Worm (Caenorhabditis elegans) whole organism, L4 larva: Measurements from ENCODE around the gene F53H2.1.

Source experiments
- F37D6.2 ChIP-seq: sonication (generic microtip); optimal IDR thresholded peaks from 2 replicates; lab custom pipeline; 2016; ENCODE audit warnings: mild to moderate bottlenecking, missing genetic modification characterization, missing compliant biosample characterization
- F44E2.7 ChIP-seq: fragments of 200-800 bp; sonication (Bioruptor generic); IDR thresholded peaks from 2 replicates; pipeline ENCODE4 v2.1.2; 2022; ENCODE audit warnings: missing genetic modification characterization, missing compliant biosample characterization
- F49E8.2 ChIP-seq: sonication (generic microtip); optimal IDR thresholded peaks from 2 replicates; lab custom pipeline; 2016; ENCODE audit warnings: missing compliant biosample characterization, mild to moderate bottlenecking, missing genetic modification characterization, borderline replicate concordance
- R02D3.7 ChIP-seq: fragments of 150-350 bp; sonication (generic microtip); optimal IDR thresholded peaks from 3 replicates; lab custom pipeline; 2014; ENCODE audit warnings: missing biosample characterization, missing genetic modification characterization
- T26A8.4 ChIP-seq: fragments of 200-800 bp; sonication (Bioruptor generic); IDR thresholded peaks from 2 replicates; pipeline ENCODE4 v1.3.6; 2022; ENCODE audit warnings: missing genetic modification characterization, missing compliant biosample characterization
- Y48G9A.11 ChIP-seq: fragments of 200-800 bp; sonication (Bioruptor generic); IDR thresholded peaks from 2 replicates; pipeline ENCODE4 v1.3.6; 2022; ENCODE audit warnings: missing genetic modification reagents, missing genetic modification characterization, missing compliant biosample characterization
- aha-1 ChIP-seq: fragments of 150-350 bp; peaks from one replicate; lab custom pipeline; 2014; ENCODE audit warnings: missing biosample characterization, missing genetic modification characterization
- arid-1 ChIP-seq: fragments of 200-800 bp; sonication (Bioruptor generic); conservative IDR thresholded peaks from 2 replicates; pipeline ENCODE4 v1.3.6; 2022; ENCODE audit warnings: missing genetic modification reagents, missing genetic modification characterization, missing compliant biosample characterization
- attf-4 ChIP-seq: sonication (generic microtip); optimal IDR thresholded peaks from 3 replicates; lab custom pipeline; 2017; ENCODE audit warnings: missing biosample characterization, missing genetic modification characterization
- ceh-44 ChIP-seq: fragments of 200-800 bp; sonication (Bioruptor generic); IDR thresholded peaks from 2 replicates; pipeline ENCODE4 v1.3.6; 2022; ENCODE audit warnings: missing genetic modification reagents, missing genetic modification characterization, missing compliant biosample characterization
- ceh-62 ChIP-seq: sonication (generic microtip); optimal IDR thresholded peaks from 2 replicates; lab custom pipeline; 2017; ENCODE audit warnings: missing biosample characterization, missing genetic modification characterization
- daf-19 ChIP-seq: fragments of 200-800 bp; sonication (Bioruptor generic); conservative IDR thresholded peaks from 2 replicates; pipeline ENCODE4 v1.3.6; 2022; ENCODE audit warnings: missing genetic modification characterization, missing compliant biosample characterization
- dmd-6 ChIP-seq: fragments of 200-800 bp; sonication (Bioruptor generic); IDR thresholded peaks from 2 replicates; pipeline ENCODE4 v1.3.6; 2022; ENCODE audit warnings: missing genetic modification reagents, missing genetic modification characterization, missing compliant biosample characterization
- dmd-9 ChIP-seq: fragments of 200-800 bp; sonication (Bioruptor generic); IDR thresholded peaks from 2 replicates; pipeline ENCODE4 v1.3.6; 2022; ENCODE audit warnings: missing genetic modification reagents, missing genetic modification characterization, missing compliant biosample characterization
- egl-43 ChIP-seq: fragments of 200-800 bp; sonication (Bioruptor generic); IDR thresholded peaks from 2 replicates; pipeline ENCODE4 v1.3.6; 2022; ENCODE audit warnings: missing genetic modification reagents, missing genetic modification characterization, missing compliant biosample characterization
- fkh-10 ChIP-seq: fragments of 150-350 bp; optimal IDR thresholded peaks from 2 replicates; lab custom pipeline; 2014; ENCODE audit warnings: missing biosample characterization, missing genetic modification reagents, missing genetic modification characterization
- hlh-11 ChIP-seq: fragments of 200-800 bp; sonication (Bioruptor generic); optimal IDR thresholded peaks from 2 replicates; lab custom pipeline; 2018; ENCODE audit warnings: mild to moderate bottlenecking, missing genetic modification characterization, missing compliant biosample characterization
- lsy-2 ChIP-seq, 2 experiments: fragments of 150-350 bp in 1 of 2; sonication (generic microtip) in 1 of 2; optimal IDR thresholded peaks; 2 replicates each; lab custom pipeline; 2014 to 2017; ENCODE audit warnings: missing biosample characterization in 2 of 2, missing genetic modification characterization in 2 of 2
- madf-9 ChIP-seq: fragments of 200-800 bp; sonication (Bioruptor generic); conservative IDR thresholded peaks from 2 replicates; pipeline ENCODE4 v1.3.6; 2022; ENCODE audit warnings: missing genetic modification reagents, missing genetic modification characterization, missing compliant biosample characterization
- nhr-11 ChIP-seq: fragments of 150-350 bp; optimal IDR thresholded peaks from 2 replicates; lab custom pipeline; 2014; ENCODE audit warnings: missing biosample characterization, missing genetic modification characterization
- nhr-111 ChIP-seq: fragments of 200-800 bp; sonication (Bioruptor generic); optimal IDR thresholded peaks from 2 replicates; lab custom pipeline; 2018; ENCODE audit warnings: mild to moderate bottlenecking, missing genetic modification characterization, missing compliant biosample characterization
- nhr-25 ChIP-seq: sonication (generic microtip); optimal IDR thresholded peaks from 2 replicates; lab custom pipeline; 2017; ENCODE audit warnings: missing genetic modification characterization, mild to moderate bottlenecking, missing compliant biosample characterization, antibody characterized with exemption, moderate library complexity, borderline replicate concordance; ENCODE audit not compliant: insufficient read depth
- nhr-6 ChIP-seq: fragments of 150-350 bp; optimal IDR thresholded peaks from 2 replicates; lab custom pipeline; 2014; ENCODE audit warnings: missing biosample characterization, missing genetic modification characterization
- nhr-77 ChIP-seq: fragments of 150-350 bp; optimal IDR thresholded peaks from 2 replicates; lab custom pipeline; 2014; ENCODE audit warnings: missing biosample characterization, missing genetic modification characterization
- set-16 ChIP-seq: fragments of 200-800 bp; sonication (Bioruptor generic); IDR thresholded peaks from 2 replicates; pipeline ENCODE4 v1.3.6; 2022; ENCODE audit warnings: missing genetic modification reagents, missing genetic modification characterization, missing compliant biosample characterization
- snpc-1.2 ChIP-seq: fragments of 200-800 bp; sonication (Bioruptor generic); IDR thresholded peaks from 2 replicates; pipeline ENCODE4 v1.3.6; 2022; ENCODE audit warnings: missing genetic modification reagents, missing genetic modification characterization, missing compliant biosample characterization
- spr-3 ChIP-seq: fragments of 200-800 bp; sonication (Bioruptor generic); optimal IDR thresholded peaks from 2 replicates; lab custom pipeline; 2018; ENCODE audit warnings: mild to moderate bottlenecking, missing genetic modification characterization, missing compliant biosample characterization
- tra-1 ChIP-seq: fragments of 200-800 bp; sonication (Bioruptor generic); IDR thresholded peaks from 2 replicates; pipeline ENCODE4 v1.3.6; 2022; ENCODE audit warnings: missing genetic modification reagents, missing genetic modification characterization, missing compliant biosample characterization
- unc-130 ChIP-seq: sonication (generic microtip); optimal IDR thresholded peaks from 2 replicates; lab custom pipeline; 2016; ENCODE audit warnings: missing genetic modification reagents, missing genetic modification characterization, missing compliant biosample characterization
- unc-39 ChIP-seq: sonication (generic microtip); optimal IDR thresholded peaks from 2 replicates; lab custom pipeline; 2017; ENCODE audit warnings: missing biosample characterization, missing genetic modification characterization
- vab-7 ChIP-seq: fragments of 200-800 bp; sonication (Bioruptor generic); IDR thresholded peaks from 2 replicates; pipeline ENCODE4 v1.3.6; 2022; ENCODE audit warnings: missing genetic modification reagents, missing genetic modification characterization, missing compliant biosample characterization
- zag-1 ChIP-seq: fragments of 150-350 bp; optimal IDR thresholded peaks from 2 replicates; lab custom pipeline; 2014; ENCODE audit warnings: missing biosample characterization, missing genetic modification characterization
- zip-11 ChIP-seq: fragments of 200-800 bp; sonication (Bioruptor generic); IDR thresholded peaks from 2 replicates; pipeline ENCODE4 v1.3.6; 2022; ENCODE audit warnings: missing genetic modification characterization, missing compliant biosample characterization
- zip-2 ChIP-seq: fragments of 150-350 bp; optimal IDR thresholded peaks from 2 replicates; lab custom pipeline; 2014; ENCODE audit warnings: missing biosample characterization, missing genetic modification characterization
- ztf-7 ChIP-seq: fragments of 150-350 bp; optimal IDR thresholded peaks from 2 replicates; lab custom pipeline; 2014; ENCODE audit warnings: missing biosample characterization, missing genetic modification characterization

Gene F53H2.1

ce11 chrV:20399532-20400068 lies 12.1 kb downstream of the F53H2.1 start:
- TF ChIP-seq dmd-9 (GFP tag; lab: Robert Waterston, UW) (0 out of 2 replicates have a peak, but pooled peaks have one; percentile 37), set-16 (GFP tag; lab: Robert Waterston, UW) (peak; percentile 77), R02D3.7 (no peak), vab-7 (GFP tag; lab: Robert Waterston, UW) (no peak), F44E2.7 (GFP tag; lab: Robert Waterston, UW) (0 out of 2 replicates have a peak, but pooled peaks have one; percentile 28), zip-2 (tag; lab: Kevin White, UChicago) (no peak), nhr-11 (tag; lab: Kevin White, UChicago) (no peak), egl-43 (GFP tag; lab: Robert Waterston, UW) (0 out of 2 replicates have a peak, but pooled peaks have one; percentile 9)

ce11 chrV:20402842-20403241 lies 15.3 kb downstream of the F53H2.1 start:
- TF ChIP-seq arid-1 (GFP tag; lab: Robert Waterston, UW), result no peak
- no peak for TF ChIP-seq dmd-9 (GFP tag; lab: Robert Waterston, UW)
- TF ChIP-seq unc-39 (tag; lab: Kevin White, UChicago), result no peak
- no peak for TF ChIP-seq F49E8.2 (tag; lab: Kevin White, UChicago)
- TF ChIP-seq ceh-44 (GFP tag; lab: Robert Waterston, UW), result no peak
- TF ChIP-seq ceh-62 (tag; lab: Kevin White, UChicago), result no peak
- TF ChIP-seq Y48G9A.11 (GFP tag; lab: Robert Waterston, UW), result no peak
- no peak for TF ChIP-seq nhr-111
- TF ChIP-seq zag-1 (tag; lab: Kevin White, UChicago), result no peak
- TF ChIP-seq T26A8.4 (GFP tag; lab: Robert Waterston, UW), result no peak
- TF ChIP-seq spr-3 (GFP tag; lab: Kevin White, UChicago), result no peak
- TF ChIP-seq egl-43 (GFP tag; lab: Robert Waterston, UW), result peak; percentile 51; the same call in 1 of the 2 replicates
- TF ChIP-seq nhr-77, result no peak
- TF ChIP-seq F44E2.7 (GFP tag; lab: Robert Waterston, UW), result no peak
- no peak for TF ChIP-seq ztf-7 (tag; lab: Kevin White, UChicago)
- TF ChIP-seq nhr-6 (tag; lab: Kevin White, UChicago), result no peak
- no peak for TF ChIP-seq tra-1 (GFP tag; lab: Robert Waterston, UW)
- peak in 1 of 2 experiments; percentile 29 for TF ChIP-seq lsy-2 (tag; optimal IDR thresholded peaks at IDR 0.05; lab: Kevin White, UChicago)
- peak; percentile 74 for TF ChIP-seq nhr-11 (tag; lab: Kevin White, UChicago)
- TF ChIP-seq F37D6.2 (tag; lab: Kevin White, UChicago), result no peak
- TF ChIP-seq aha-1 (tag; lab: Kevin White, UChicago), result peak; percentile 62
- TF ChIP-seq hlh-11 (tag; lab: Kevin White, UChicago), result no peak
- TF ChIP-seq attf-4 (tag; lab: Kevin White, UChicago), result no peak
- TF ChIP-seq snpc-1.2, result no peak
- no peak for TF ChIP-seq madf-9 (GFP tag; lab: Robert Waterston, UW)
- TF ChIP-seq nhr-25 (tag; lab: Kevin White, UChicago), result no peak
- no peak for TF ChIP-seq dmd-6
- TF ChIP-seq unc-130 (GFP tag; lab: Kevin White, UChicago), result no peak
- TF ChIP-seq fkh-10, result no peak

ce11 chrV:20406817-20407216 lies 19.3 kb downstream of the F53H2.1 start:
- TF ChIP-seq aha-1 (tag; lab: Kevin White, UChicago), result peak; percentile 64
- no peak for TF ChIP-seq daf-19 (GFP tag; lab: Robert Waterston, UW)
- TF ChIP-seq nhr-77, result no peak

- TF ChIP-seq set-16 (GFP tag; lab: Robert Waterston, UW), result peak; percentile 50; the same call in 1 of the 2 replicates
- TF ChIP-seq zip-11 (GFP tag; lab: Robert Waterston, UW), result no peak
Observed at ce11 chrV:20409016-20409415, 21.5 kb downstream of the F53H2.1 start.
